Fruit fly (Drosophila melanogaster): ENCODE results near the gene CG4497.

The CG4497 gene

dm6 chr2L:7217931-7218330 lies 23.5 kb upstream of the CG4497 start:
- no peak for TF ChIP-seq Myc (optimal IDR thresholded peaks at IDR 0.05)
- no peak for TF ChIP-seq psq (optimal IDR thresholded peaks at IDR 0.05)
- TF ChIP-seq insv (optimal IDR thresholded peaks at IDR 0.05) = no peak
- TF ChIP-seq h (optimal IDR thresholded peaks at IDR 0.05) = no peak
- TF ChIP-seq ttk (optimal IDR thresholded peaks at IDR 0.05) = no peak
- TF ChIP-seq Sin3A (optimal IDR thresholded peaks at IDR 0.05) = no peak

- TF ChIP-seq Myc (optimal IDR thresholded peaks at IDR 0.05) (no peak), psq (optimal IDR thresholded peaks at IDR 0.05) (no peak), h (optimal IDR thresholded peaks at IDR 0.05) (no peak), ttk (optimal IDR thresholded peaks at IDR 0.05) (no peak), insv (optimal IDR thresholded peaks at IDR 0.05) (no peak), Sin3A (optimal IDR thresholded peaks at IDR 0.05) (no peak)
These were observed 22.7 kb upstream of the CG4497 start for dm6 chr2L:7217059-7217458.

dm6 chr2L:7216272-7216671 lies 21.9 kb upstream of the CG4497 start:
- TF ChIP-seq h (optimal IDR thresholded peaks at IDR 0.05) = no peak
- no peak for TF ChIP-seq Myc (optimal IDR thresholded peaks at IDR 0.05)
- no peak for TF ChIP-seq insv (optimal IDR thresholded peaks at IDR 0.05)
- TF ChIP-seq Sin3A (optimal IDR thresholded peaks at IDR 0.05) = no peak

dm6 chr2L:7215657-7216056 lies 21.3 kb upstream of the CG4497 start:
- TF ChIP-seq insv (optimal IDR thresholded peaks at IDR 0.05) (no peak), ttk (optimal IDR thresholded peaks at IDR 0.05) (no peak), Myc (optimal IDR thresholded peaks at IDR 0.05) (no peak), psq (optimal IDR thresholded peaks at IDR 0.05) (no peak), Sin3A (optimal IDR thresholded peaks at IDR 0.05) (no peak), h (optimal IDR thresholded peaks at IDR 0.05) (no peak)

dm6 chr2L:7214885-7215284 lies 20.5 kb upstream of the CG4497 start:
- TF ChIP-seq psq (optimal IDR thresholded peaks at IDR 0.05) = no peak
- TF ChIP-seq insv (optimal IDR thresholded peaks at IDR 0.05) = no peak
- no peak for TF ChIP-seq Sin3A (optimal IDR thresholded peaks at IDR 0.05)
- TF ChIP-seq h (optimal IDR thresholded peaks at IDR 0.05) = no peak
- no peak for TF ChIP-seq Myc (optimal IDR thresholded peaks at IDR 0.05)
- no peak for TF ChIP-seq ttk (optimal IDR thresholded peaks at IDR 0.05)

dm6 chr2L:7213532-7213931 lies 19.1 kb upstream of the CG4497 start:
- TF ChIP-seq Myc (optimal IDR thresholded peaks at IDR 0.05) = no peak
- no peak for TF ChIP-seq insv (optimal IDR thresholded peaks at IDR 0.05)
- no peak for TF ChIP-seq Sin3A (optimal IDR thresholded peaks at IDR 0.05)

dm6 chr2L:7207660-7208059 lies 13.3 kb upstream of the CG4497 start:
- TF ChIP-seq insv (optimal IDR thresholded peaks at IDR 0.05) (no peak), Myc (optimal IDR thresholded peaks at IDR 0.05) (no peak), psq (optimal IDR thresholded peaks at IDR 0.05) (no peak), ttk (optimal IDR thresholded peaks at IDR 0.05) (no peak), h (optimal IDR thresholded peaks at IDR 0.05) (no peak), Sin3A (optimal IDR thresholded peaks at IDR 0.05) (no peak)

dm6 chr2L:7204172-7204482 lies 9.7 kb upstream of the CG4497 start, which contains the start of gene CG4502:
TSS of gene CG4502 (minus strand) at chr2L:7204264.
- TF ChIP-seq Myc (optimal IDR thresholded peaks at IDR 0.05) (no peak), insv (optimal IDR thresholded peaks at IDR 0.05) (no peak), psq (optimal IDR thresholded peaks at IDR 0.05) (no peak), ttk (optimal IDR thresholded peaks at IDR 0.05) (no peak), h (optimal IDR thresholded peaks at IDR 0.05) (no peak), Sin3A (optimal IDR thresholded peaks at IDR 0.05) (no peak)

- TF ChIP-seq Myc (optimal IDR thresholded peaks at IDR 0.05) (no peak), Sin3A (optimal IDR thresholded peaks at IDR 0.05) (no peak)
These were observed 9.2 kb upstream of the CG4497 start for dm6 chr2L:7203411-7204171.

dm6 chr2L:7200168-7200567 lies 5.8 kb upstream of the CG4497 start:
- TF ChIP-seq Myc (optimal IDR thresholded peaks at IDR 0.05) (no peak), insv (optimal IDR thresholded peaks at IDR 0.05) (no peak), ttk (optimal IDR thresholded peaks at IDR 0.05) (no peak), psq (optimal IDR thresholded peaks at IDR 0.05) (no peak), h (optimal IDR thresholded peaks at IDR 0.05) (no peak), Sin3A (optimal IDR thresholded peaks at IDR 0.05) (no peak)

dm6 chr2L:7199635-7200110 lies 5.3 kb upstream of the CG4497 start:
- TF ChIP-seq Sin3A (optimal IDR thresholded peaks at IDR 0.05) (no peak), Myc (optimal IDR thresholded peaks at IDR 0.05) (no peak), psq (optimal IDR thresholded peaks at IDR 0.05) (no peak), ttk (optimal IDR thresholded peaks at IDR 0.05) (no peak), insv (optimal IDR thresholded peaks at IDR 0.05) (no peak), h (optimal IDR thresholded peaks at IDR 0.05) (no peak)

dm6 chr2L:7198618-7199017 lies 4.2 kb upstream of the CG4497 start:
- TF ChIP-seq h (optimal IDR thresholded peaks at IDR 0.05) = no peak
- TF ChIP-seq ttk (optimal IDR thresholded peaks at IDR 0.05) = no peak
- TF ChIP-seq psq (optimal IDR thresholded peaks at IDR 0.05) = no peak
- TF ChIP-seq Sin3A (optimal IDR thresholded peaks at IDR 0.05) = no peak
- TF ChIP-seq insv (optimal IDR thresholded peaks at IDR 0.05) = no peak
- no peak for TF ChIP-seq Myc (optimal IDR thresholded peaks at IDR 0.05)

dm6 chr2L:7189674-7190073 lies 4.7 kb downstream of the CG4497 start, which contains the start of gene CG4496:
TSS of gene CG4496 (minus strand) at chr2L:7190010.
- TF ChIP-seq ttk (optimal IDR thresholded peaks at IDR 0.05) (no peak), Myc (optimal IDR thresholded peaks at IDR 0.05) (no peak), psq (optimal IDR thresholded peaks at IDR 0.05) (no peak), insv (optimal IDR thresholded peaks at IDR 0.05) (no peak), h (optimal IDR thresholded peaks at IDR 0.05) (no peak), Sin3A (optimal IDR thresholded peaks at IDR 0.05) (no peak)
